Worm (Caenorhabditis elegans): ENCODE results near the gene C28A5.2.
A peak's percentile ranks its signal among the peaks of the same experiment; 100 is the strongest.

C28A5.2 gene

DNA sequence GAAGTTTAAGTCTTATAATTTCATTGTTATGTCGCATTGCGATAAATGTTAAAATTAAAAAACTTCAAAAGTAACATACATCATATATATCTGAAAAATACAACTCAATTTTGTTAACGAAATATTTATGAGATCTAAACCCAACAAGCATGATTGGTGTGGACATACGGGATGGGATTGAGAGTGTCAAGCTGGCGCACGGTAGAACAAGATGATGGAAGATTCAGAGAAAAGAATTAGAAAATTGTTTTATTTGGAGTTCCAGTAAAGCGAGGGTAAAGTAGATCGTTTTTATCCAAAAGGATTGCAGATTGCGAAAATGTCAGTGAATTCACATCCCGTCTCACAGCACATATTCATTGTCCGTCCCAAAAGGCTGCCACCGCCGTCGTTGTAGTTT is 37.5 kb upstream of the C28A5.2 start (continued):
- no peak for TF ChIP-seq aptf-2 (GFP tag; conservative IDR thresholded peaks at IDR 0.05)
- TF ChIP-seq lin-35 (GFP tag; optimal IDR thresholded peaks at IDR 0.05) = no peak
- no peak for TF ChIP-seq mxl-1 (tag; optimal IDR thresholded peaks at IDR 0.05)
- no peak for TF ChIP-seq tbx-9 (tag; optimal IDR thresholded peaks at IDR 0.05; ENCODE audit: borderline replicate concordance)
- TF ChIP-seq nfyb-1 (GFP tag; IDR thresholded peaks at IDR 0.05) = 0 out of 2 replicates have a peak, but pooled peaks have one; percentile 38
- no peak for TF ChIP-seq F57C9.4 (tag; optimal IDR thresholded peaks at IDR 0.05)
- TF ChIP-seq zim-3 (tag; optimal IDR thresholded peaks at IDR 0.05) = peak; percentile 23
- peak; percentile 77 for TF ChIP-seq attf-6 (GFP tag; IDR thresholded peaks at IDR 0.05)
- TF ChIP-seq ztf-3 (GFP tag; optimal IDR thresholded peaks at IDR 0.05) = no peak
- peak; percentile 77 for TF ChIP-seq lin-54 (GFP tag; optimal IDR thresholded peaks at IDR 0.05)
- TF ChIP-seq C17E4.6 (GFP tag; IDR thresholded peaks at IDR 0.05) = peak; percentile 41; the same call in 1 of the 2 replicates
- TF ChIP-seq Y53F4B.3 (GFP tag; IDR thresholded peaks at IDR 0.05) = no peak
- TF ChIP-seq ccch-3 (GFP tag; optimal IDR thresholded peaks at IDR 0.05) = no peak
- no peak for TF ChIP-seq K11D2.4 (GFP tag; IDR thresholded peaks at IDR 0.05)
- no peak for TF ChIP-seq F55B11.4 (tag; optimal IDR thresholded peaks at IDR 0.05; ENCODE audit: borderline replicate concordance, insufficient read depth)
- no peak for TF ChIP-seq ztf-6 (GFP tag; IDR thresholded peaks at IDR 0.05)
- no peak for TF ChIP-seq attf-3 (GFP tag; conservative IDR thresholded peaks at IDR 0.05)
- TF ChIP-seq nfya-1 (tag; optimal IDR thresholded peaks at IDR 0.05; ENCODE audit: borderline replicate concordance, insufficient read depth) = no peak
- TF ChIP-seq gei-17 (GFP tag; optimal IDR thresholded peaks at IDR 0.05) = no peak
- no peak for TF ChIP-seq ceh-40 (GFP tag; IDR thresholded peaks at IDR 0.05)
- TF ChIP-seq unc-130 (GFP tag; optimal IDR thresholded peaks at IDR 0.05) = peak; percentile 6
- TF ChIP-seq mes-4 (tag; optimal IDR thresholded peaks at IDR 0.05) = no peak
- no peak for TF ChIP-seq sdz-38 (tag; optimal IDR thresholded peaks at IDR 0.05)
- no peak for TF ChIP-seq B0261.1 (tag; optimal IDR thresholded peaks at IDR 0.05)
- TF ChIP-seq madf-8 (GFP tag; conservative IDR thresholded peaks at IDR 0.05) = no peak
- no peak for TF ChIP-seq ceh-27 (GFP tag; optimal IDR thresholded peaks at IDR 0.05)
- no peak for TF ChIP-seq Y56A3A.18 (GFP tag; IDR thresholded peaks at IDR 0.05)
- peak; percentile 78 for TF ChIP-seq hrde-1 (tag; optimal IDR thresholded peaks at IDR 0.05; ENCODE audit: borderline replicate concordance)
- no peak for TF ChIP-seq fkh-3 (tag; optimal IDR thresholded peaks at IDR 0.05)
- TF ChIP-seq D2030.7 (GFP tag; IDR thresholded peaks at IDR 0.05) = 0 out of 2 replicates have a peak, but pooled peaks have one; percentile 17
- peak; percentile 57 for TF ChIP-seq rcor-1 (GFP tag; IDR thresholded peaks at IDR 0.05)
- peak; percentile 52 for TF ChIP-seq tbp1 (GFP tag; optimal IDR thresholded peaks at IDR 0.05)
- TF ChIP-seq atf-7 (tag; optimal IDR thresholded peaks at IDR 0.05) = peak; percentile 17
- TF ChIP-seq egl-18 (GFP tag; IDR thresholded peaks at IDR 0.05) = no peak
- no peak for TF ChIP-seq mel-28 (tag; optimal IDR thresholded peaks at IDR 0.05; ENCODE audit: borderline replicate concordance)
- TF ChIP-seq nhr-120 (GFP tag; IDR thresholded peaks at IDR 0.05) = no peak
- peak; percentile 83 for TF ChIP-seq ekl-4 (GFP tag; IDR thresholded peaks at IDR 0.05)
- no peak for TF ChIP-seq nhr-179 (tag; optimal IDR thresholded peaks at IDR 0.05)
- peak; percentile 35 for TF ChIP-seq tlf-1 (GFP tag; optimal IDR thresholded peaks at IDR 0.05)
- no peak for TF ChIP-seq ztf-22 (GFP tag; optimal IDR thresholded peaks at IDR 0.05)
- TF ChIP-seq sptf-2 (GFP tag; optimal IDR thresholded peaks at IDR 0.05) = no peak
- no peak for TF ChIP-seq hmg-20 (GFP tag; IDR thresholded peaks at IDR 0.05)
- TF ChIP-seq F52B5.7 (tag; optimal IDR thresholded peaks at IDR 0.05) = peak; percentile 36
- no peak for TF ChIP-seq akir-1 (GFP tag; optimal IDR thresholded peaks at IDR 0.05)
- TF ChIP-seq ZK185.1 (tag; optimal IDR thresholded peaks at IDR 0.05; ENCODE audit: poor library complexity, severe bottlenecking) = no peak
- 0 out of 2 replicates have a peak, but pooled peaks have one; percentile 7 for TF ChIP-seq nfya-2 (GFP tag; IDR thresholded peaks at IDR 0.05)
- TF ChIP-seq lsy-27 (tag; optimal IDR thresholded peaks at IDR 0.05; ENCODE audit: borderline replicate concordance, insufficient read depth) = no peak
- TF ChIP-seq Y79H2A.3 (GFP tag; conservative IDR thresholded peaks at IDR 0.05) = no peak
